Worm (Caenorhabditis elegans): ENCODE results near the gene cpt-2.

DNA sequence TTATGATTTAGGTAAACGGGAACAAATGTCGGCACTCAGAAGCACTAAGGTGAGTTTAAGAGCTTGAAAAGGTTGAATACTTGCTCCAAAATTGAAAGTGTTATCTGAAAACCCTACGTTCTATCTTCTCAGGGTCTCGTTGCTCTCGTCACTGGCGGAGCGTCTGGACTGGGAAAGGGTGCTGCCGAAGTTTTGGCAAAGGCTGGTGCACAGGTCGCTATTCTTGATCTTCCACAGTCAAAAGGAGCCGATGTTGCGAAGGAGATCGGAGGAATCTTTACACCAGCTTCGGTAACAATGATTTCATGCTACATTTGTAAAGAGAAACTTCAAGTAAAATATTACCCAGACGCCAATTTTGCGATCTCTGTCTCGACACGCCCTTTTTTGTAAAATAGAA lies 48.2 kb upstream of the cpt-2 start, which contains the start of gene ard-1:
- TF ChIP-seq ztf-4 (tag; optimal IDR thresholded peaks at IDR 0.05) (no peak), elt-1 (tag; optimal IDR thresholded peaks at IDR 0.05) (no peak), fos-1 (tag; optimal IDR thresholded peaks at IDR 0.05) (no peak), R02D3.7 (tag; optimal IDR thresholded peaks at IDR 0.05) (no peak), jun-1 (tag; optimal IDR thresholded peaks at IDR 0.05) (no peak), nhr-11 (tag; optimal IDR thresholded peaks at IDR 0.05) (no peak), skn-1 (tag; optimal IDR thresholded peaks at IDR 0.05) (no peak), mml-1 (tag; optimal IDR thresholded peaks at IDR 0.05) (no peak)

Measured in whole organism, L3 larva.